Fruit fly (Drosophila melanogaster) whole organism, embryonic: ENCODE results near the gene CG9106.

ENCODE experiments used
- ATbp ChIP-seq: fragments of 200-800 bp; sonication (Bioruptor generic); optimal IDR thresholded peaks from 2 replicates; lab custom pipeline; 2017; ENCODE audit warnings: missing biosample characterization, mild to moderate bottlenecking, missing genetic modification characterization, missing genetic modification reagents
- BEAF-32 ChIP-seq: fragments of 200-800 bp; sonication (Bioruptor generic); optimal IDR thresholded peaks from 3 replicates; lab custom pipeline; 2017; ENCODE audit warnings: missing biosample characterization, missing genetic modification characterization, mild to moderate bottlenecking, moderate library complexity, missing genetic modification reagents
- Bgb ChIP-seq: fragments of 200-800 bp; sonication (Bioruptor generic); IDR thresholded peaks from 2 replicates; pipeline ENCODE4 v1.3.6; 2022; ENCODE audit warnings: missing biosample characterization, missing genetic modification characterization; ENCODE audit not compliant: partially characterized antibody
- CG1024 ChIP-seq: fragments of 200-800 bp; sonication (Bioruptor generic); IDR thresholded peaks from 2 replicates; pipeline ENCODE4 v1.3.6; 2022; ENCODE audit warnings: missing biosample characterization, missing genetic modification characterization
- CG11085 ChIP-seq: fragments of 200-800 bp; sonication (Bioruptor generic); IDR thresholded peaks from 2 replicates; pipeline ENCODE4 v1.3.6; 2022; ENCODE audit warnings: missing biosample characterization, missing genetic modification characterization
- CG12104 ChIP-seq: fragments of 200-800 bp; sonication (Bioruptor generic); optimal IDR thresholded peaks from 3 replicates; lab custom pipeline; 2016; ENCODE audit warnings: missing biosample characterization, missing genetic modification characterization
- CG12236 ChIP-seq: fragments of 200-800 bp; sonication (Bioruptor generic); optimal IDR thresholded peaks from 2 replicates; lab custom pipeline; 2016; ENCODE audit warnings: missing biosample characterization, missing genetic modification characterization
- CG13424 ChIP-seq: fragments of 200-800 bp; sonication (Bioruptor generic); optimal IDR thresholded peaks from 2 replicates; lab custom pipeline; 2019; ENCODE audit warnings: missing biosample characterization, mild to moderate bottlenecking, missing genetic modification characterization, moderate library complexity
- CG15011 ChIP-seq: fragments of 200-800 bp; sonication (Bioruptor generic); optimal IDR thresholded peaks from 3 replicates; lab custom pipeline; 2018; ENCODE audit warnings: missing biosample characterization, mild to moderate bottlenecking, missing genetic modification characterization
- CG1529 ChIP-seq: fragments of 200-800 bp; sonication (Bioruptor generic); optimal IDR thresholded peaks from 3 replicates; lab custom pipeline; 2018; ENCODE audit warnings: missing biosample characterization, missing genetic modification characterization
- CG15479 ChIP-seq: fragments of 200-800 bp; sonication (Bioruptor generic); optimal IDR thresholded peaks from 3 replicates; lab custom pipeline; 2019; ENCODE audit warnings: missing biosample characterization, mild to moderate bottlenecking, missing genetic modification characterization, moderate library complexity
- CG16779 ChIP-seq: fragments of 200-800 bp; sonication (Bioruptor generic); IDR thresholded peaks from 2 replicates; pipeline ENCODE4 v1.3.6; 2022; ENCODE audit warnings: missing biosample characterization, missing genetic modification characterization
- CG16863 ChIP-seq: fragments of 200-800 bp; sonication (Bioruptor generic); optimal IDR thresholded peaks from 3 replicates; lab custom pipeline; 2016; ENCODE audit warnings: missing biosample characterization, missing genetic modification characterization
- CG18262 ChIP-seq: fragments of 200-800 bp; optimal IDR thresholded peaks from 3 replicates; lab custom pipeline; 2019; ENCODE audit warnings: missing biosample characterization, mild to moderate bottlenecking, missing genetic modification characterization, moderate library complexity
- CG2116 ChIP-seq: fragments of 200-800 bp; sonication (Bioruptor generic); optimal IDR thresholded peaks from 3 replicates; lab custom pipeline; 2018; ENCODE audit warnings: missing biosample characterization, mild to moderate bottlenecking, missing genetic modification characterization
- CG30020 ChIP-seq: fragments of 200-800 bp; optimal IDR thresholded peaks from 2 replicates; lab custom pipeline; 2019; ENCODE audit warnings: missing biosample characterization, mild to moderate bottlenecking, missing genetic modification characterization, moderate library complexity
- CG34422 ChIP-seq: fragments of 200-800 bp; sonication (Bioruptor generic); IDR thresholded peaks from 3 replicates; pipeline ENCODE4 v1.3.6; 2022; ENCODE audit warnings: missing biosample characterization, missing genetic modification characterization
- CG3838 ChIP-seq: fragments of 200-800 bp; sonication (Bioruptor generic); optimal IDR thresholded peaks from 3 replicates; lab custom pipeline; 2016; ENCODE audit warnings: missing biosample characterization, missing genetic modification characterization
- CG6175 ChIP-seq: fragments of 200-800 bp; sonication (Bioruptor generic); IDR thresholded peaks from 3 replicates; pipeline ENCODE4 v1.3.6; 2022; ENCODE audit warnings: missing biosample characterization, missing genetic modification characterization
- CG6272 ChIP-seq: fragments of 200-800 bp; sonication (Bioruptor generic); IDR thresholded peaks from 2 replicates; pipeline ENCODE4 v1.3.6; 2022; ENCODE audit warnings: missing biosample characterization, missing genetic modification characterization
- CG8388 ChIP-seq: fragments of 200-800 bp; sonication (Bioruptor generic); optimal IDR thresholded peaks from 2 replicates; lab custom pipeline; 2019; ENCODE audit warnings: missing biosample characterization, mild to moderate bottlenecking, missing genetic modification characterization, moderate library complexity
- CG8478 ChIP-seq: fragments of >200 bp; optimal IDR thresholded peaks from 2 replicates; lab custom pipeline; 2018
- D19B ChIP-seq: fragments of 200-800 bp; sonication (Bioruptor generic); optimal IDR thresholded peaks from 2 replicates; lab custom pipeline; 2017; ENCODE audit warnings: missing biosample characterization, mild to moderate bottlenecking, missing genetic modification characterization
- Dfd ChIP-seq, 2 experiments: fragments of >200 bp; optimal IDR thresholded peaks; 2 replicates each; lab custom pipeline; 2017; ENCODE audit warnings: missing biosample characterization in 2 of 2, missing genetic modification characterization in 2 of 2
- Gsc ChIP-seq: fragments of 200-800 bp; sonication (Bioruptor generic); IDR thresholded peaks from 2 replicates; pipeline ENCODE4 v1.3.6; 2022; ENCODE audit warnings: missing biosample characterization, missing genetic modification characterization
- HLH54F ChIP-seq: fragments of 200-800 bp; sonication (Bioruptor generic); optimal IDR thresholded peaks from 3 replicates; lab custom pipeline; 2016; ENCODE audit warnings: missing biosample characterization, missing genetic modification characterization
- Hmr ChIP-seq: fragments of 200-800 bp; sonication (Bioruptor generic); optimal IDR thresholded peaks from 3 replicates; lab custom pipeline; 2017; ENCODE audit warnings: mild to moderate bottlenecking, missing biosample characterization, missing genetic modification reagents, missing genetic modification characterization
- Hr51 ChIP-seq, 2 experiments: fragments of 200-800 bp; sonication (Bioruptor generic); optimal IDR thresholded peaks; 2 replicates in 1 of 2; 3 replicates in 1 of 2; lab custom pipeline; 2016 to 2018; ENCODE audit warnings: missing biosample characterization in 2 of 2, missing genetic modification characterization in 2 of 2, mild to moderate bottlenecking in 1 of 2, moderate library complexity in 1 of 2
- Hr78 ChIP-seq, 2 experiments: fragments of 200-800 bp in 1 of 2; fragments of >200 bp in 1 of 2; sonication (Bioruptor generic) in 1 of 2; optimal IDR thresholded peaks; 2 replicates each; lab custom pipeline; 2017 to 2019; ENCODE audit warnings: missing biosample characterization in 2 of 2, missing genetic modification characterization in 2 of 2, mild to moderate bottlenecking in 1 of 2, moderate library complexity in 1 of 2
- Mes4 ChIP-seq: fragments of 200-800 bp; sonication (Bioruptor generic); optimal IDR thresholded peaks from 2 replicates; lab custom pipeline; 2016; ENCODE audit warnings: missing biosample characterization, missing genetic modification characterization
- NfI ChIP-seq: fragments of 200-800 bp; sonication (Bioruptor generic); optimal IDR thresholded peaks from 3 replicates; lab custom pipeline; 2018; ENCODE audit warnings: missing biosample characterization, mild to moderate bottlenecking, missing genetic modification characterization, moderate library complexity
- PHDP ChIP-seq: fragments of 200-800 bp; sonication (Bioruptor generic); optimal IDR thresholded peaks from 3 replicates; lab custom pipeline; 2018; ENCODE audit warnings: missing biosample characterization, mild to moderate bottlenecking, missing genetic modification characterization, moderate library complexity
- Xrp1 ChIP-seq: fragments of 200-800 bp; sonication (Bioruptor generic); IDR thresholded peaks from 2 replicates; pipeline ENCODE4 v1.3.6; 2022; ENCODE audit warnings: missing biosample characterization, missing genetic modification characterization
- al ChIP-seq: fragments of 200-800 bp; sonication (Bioruptor generic); IDR thresholded peaks from 2 replicates; pipeline ENCODE4 v1.3.6; 2022; ENCODE audit warnings: missing biosample characterization, missing genetic modification characterization
- amos ChIP-seq: fragments of 200-800 bp; sonication (Bioruptor generic); IDR thresholded peaks from 2 replicates; pipeline ENCODE4 v1.3.6; 2022; ENCODE audit warnings: missing biosample characterization, missing genetic modification characterization; ENCODE audit not compliant: partially characterized antibody
- ara ChIP-seq: fragments of 200-800 bp; sonication (Bioruptor generic); IDR thresholded peaks from 2 replicates; pipeline ENCODE4 v1.3.6; 2022; ENCODE audit warnings: missing biosample characterization, missing genetic modification characterization
- btn ChIP-seq: fragments of 200-800 bp; sonication (Bioruptor generic); optimal IDR thresholded peaks from 2 replicates; lab custom pipeline; 2016; ENCODE audit warnings: missing biosample characterization, missing genetic modification characterization
- dysf ChIP-seq: fragments of 200-800 bp; sonication (Bioruptor generic); IDR thresholded peaks from 3 replicates; pipeline ENCODE4 v1.3.6; 2022; ENCODE audit warnings: missing biosample characterization, missing genetic modification characterization
- fru ChIP-seq: fragments of >200 bp; optimal IDR thresholded peaks from 2 replicates; lab custom pipeline; 2017
- grau ChIP-seq: fragments of 200-800 bp; optimal IDR thresholded peaks from 3 replicates; lab custom pipeline; 2019; ENCODE audit warnings: missing biosample characterization, mild to moderate bottlenecking, missing genetic modification characterization, moderate library complexity
- jing ChIP-seq: fragments of 200-800 bp; sonication (Bioruptor generic); optimal IDR thresholded peaks from 2 replicates; lab custom pipeline; 2018; ENCODE audit warnings: missing biosample characterization, mild to moderate bottlenecking, missing genetic modification characterization
- lbe ChIP-seq: fragments of 200-800 bp; sonication (Bioruptor generic); optimal IDR thresholded peaks from 2 replicates; lab custom pipeline; 2016; ENCODE audit warnings: missing biosample characterization, mild to moderate bottlenecking, missing genetic modification characterization
- lola ChIP-seq, 3 experiments: fragments of >200 bp in 2 of 3; fragments of 200-800 bp in 1 of 3; sonication (Bioruptor generic) in 1 of 3; optimal IDR thresholded peaks; 2 replicates each; lab custom pipeline; 2017 to 2019; ENCODE audit warnings: missing biosample characterization in 3 of 3, missing genetic modification characterization in 3 of 3, mild to moderate bottlenecking in 1 of 3, moderate library complexity in 1 of 3
- lov ChIP-seq, 2 experiments: fragments of 200-800 bp in 1 of 2; fragments of >200 bp in 1 of 2; sonication (Bioruptor generic) in 1 of 2; IDR thresholded peaks in 1 of 2; optimal IDR thresholded peaks in 1 of 2; 2 replicates in 1 of 2; 3 replicates in 1 of 2; pipeline versions ENCODE4 v1.3.6 to Lab custom; 2017 to 2022; ENCODE audit warnings: missing biosample characterization in 1 of 2, missing genetic modification characterization in 1 of 2
- mirr ChIP-seq: fragments of 200-800 bp; sonication (Bioruptor generic); optimal IDR thresholded peaks from 3 replicates; lab custom pipeline; 2018; ENCODE audit warnings: missing biosample characterization, mild to moderate bottlenecking, missing genetic modification characterization
- nau ChIP-seq: fragments of 200-800 bp; sonication (Bioruptor generic); optimal IDR thresholded peaks from 3 replicates; lab custom pipeline; 2017; ENCODE audit warnings: missing biosample characterization, mild to moderate bottlenecking, missing genetic modification characterization, missing genetic modification reagents
- nmo ChIP-seq: fragments of 200-800 bp; sonication (Bioruptor generic); optimal IDR thresholded peaks from 2 replicates; lab custom pipeline; 2018; ENCODE audit warnings: missing biosample characterization, mild to moderate bottlenecking, missing genetic modification characterization, moderate library complexity
- p53 ChIP-seq: fragments of 200-800 bp; sonication (Bioruptor generic); optimal IDR thresholded peaks from 2 replicates; lab custom pipeline; 2016; ENCODE audit warnings: missing biosample characterization, missing genetic modification characterization
- pnt ChIP-seq: fragments of 200-800 bp; sonication (Bioruptor generic); optimal IDR thresholded peaks from 3 replicates; lab custom pipeline; 2016; ENCODE audit warnings: missing biosample characterization, missing genetic modification characterization
- salm ChIP-seq: fragments of 200-800 bp; sonication (Bioruptor generic); optimal IDR thresholded peaks from 2 replicates; lab custom pipeline; 2018; ENCODE audit warnings: missing biosample characterization, mild to moderate bottlenecking, missing genetic modification characterization
- slbo ChIP-seq: fragments of 200-800 bp; sonication (Bioruptor generic); IDR thresholded peaks from 2 replicates; pipeline ENCODE4 v1.3.6; 2022; ENCODE audit warnings: missing biosample characterization, missing genetic modification characterization

The CG9106 gene

dm6 chrX:15319290-15319689, 47.1 kb upstream of the CG9106 start, which contains the start of gene Top1 (continued):
- TF ChIP-seq amos (peak; percentile 98), HLH54F (GFP tag; lab: Kevin White, UChicago) (no peak), CG2116 (GFP tag; lab: Kevin White, UChicago) (peak; percentile 71), slbo (GFP tag; lab: Robert Waterston, UW) (peak; percentile 63), Hmr (GFP tag; lab: Kevin White, UChicago) (peak; percentile 58), CG8388 (no peak), grau (tag; lab: Kevin White, UChicago) (peak; percentile 26), CG8478 (lab: Kevin White, UChicago) (no peak), CG1024 (GFP tag; lab: Robert Waterston, UW) (no peak), CG3838 (GFP tag; lab: Kevin White, UChicago) (no peak), CG18262 (tag; lab: Kevin White, UChicago) (no peak), CG12236 (GFP tag; lab: Kevin White, UChicago) (no peak), dysf (GFP tag; lab: Robert Waterston, UW) (peak; percentile 32; the same call in 1 of the 3 replicates), BEAF-32 (peak; percentile 93), fru (lab: Kevin White, UChicago) (no peak), jing (GFP tag; lab: Kevin White, UChicago) (no peak), CG6175 (no peak), PHDP (tag; lab: Kevin White, UChicago) (no peak), lola (GFP tag; optimal IDR thresholded peaks at IDR 0.05; lab: Kevin White, UChicago) (no peak), p53 (GFP tag; lab: Kevin White, UChicago) (no peak), pnt (GFP tag; lab: Kevin White, UChicago) (no peak), Dfd (GFP tag; optimal IDR thresholded peaks at IDR 0.05; lab: Kevin White, UChicago) (no peak), D19B (no peak), NfI (GFP tag; lab: Kevin White, UChicago) (peak; percentile 19), CG16863 (no peak), CG11085 (GFP tag; lab: Robert Waterston, UW) (peak; percentile 43; the same call in 1 of the 2 replicates), Mes4 (GFP tag; lab: Kevin White, UChicago) (no peak), mirr (GFP tag; lab: Kevin White, UChicago) (peak; percentile 15), CG1529 (GFP tag; lab: Kevin White, UChicago) (no peak), CG30020 (peak; percentile 46), Xrp1 (0 out of 2 replicates have a peak, but pooled peaks have one; percentile 15), ara (no peak), CG12104 (GFP tag; lab: Kevin White, UChicago) (peak; percentile 18), Bgb (GFP tag; lab: Robert Waterston, UW) (peak; percentile 99), CG16779 (no peak), lbe (GFP tag; lab: Kevin White, UChicago) (no peak), CG15011 (GFP tag; lab: Kevin White, UChicago) (no peak), lov (optimal IDR thresholded peaks at IDR 0.05; lab: Kevin White, UChicago) (no peak), lov (GFP tag; IDR thresholded peaks at IDR 0.05; lab: Robert Waterston, UW) (no peak), CG13424 (tag; lab: Kevin White, UChicago) (no peak), Hr51 (GFP tag; optimal IDR thresholded peaks at IDR 0.05; lab: Kevin White, UChicago) (no peak), nmo (GFP tag; lab: Kevin White, UChicago) (peak; percentile 43), Gsc (GFP tag; lab: Robert Waterston, UW) (no peak), al (GFP tag; lab: Robert Waterston, UW) (peak; percentile 21; the same call in 1 of the 2 replicates), CG15479 (GFP tag; lab: Kevin White, UChicago) (no peak), nau (GFP tag; lab: Kevin White, UChicago) (no peak), salm (tag; lab: Kevin White, UChicago) (no peak), CG6272 (peak; percentile 55), btn (GFP tag; lab: Kevin White, UChicago) (no peak), CG34422 (GFP tag; lab: Robert Waterston, UW) (0 out of 3 replicates have a peak, but pooled peaks have one; percentile 35), ATbp (GFP tag; lab: Kevin White, UChicago) (no peak), Hr78 (GFP tag; optimal IDR thresholded peaks at IDR 0.05; lab: Kevin White, UChicago) (no peak)
